Fruit fly (Drosophila melanogaster) whole organism: Measurements from ENCODE around the gene aln.

Source experiments
- pan ChIP-seq: fragments of >200 bp; optimal IDR thresholded peaks from 2 replicates; lab custom pipeline; 2017
- psq ChIP-seq: fragments of >200 bp; optimal IDR thresholded peaks from 2 replicates; lab custom pipeline; 2017

- TF ChIP-seq psq (no peak), pan (lab: Kevin White, UChicago) (no peak)
Observed at dm6 chr3L:1033688-1034087, 39.9 kb downstream of the aln start.
